Worm (Caenorhabditis elegans) whole organism, L1 larva: ENCODE measurements around the gene ugt-60.

ENCODE experiments used
- hpl-2 ChIP-seq: fragments of 150-350 bp; optimal IDR thresholded peaks from 2 replicates; lab custom pipeline; 2014; ENCODE audit warnings: missing biosample characterization, missing genetic modification reagents, missing genetic modification characterization
- nhr-11 ChIP-seq: fragments of 150-350 bp; optimal IDR thresholded peaks from 2 replicates; lab custom pipeline; 2014; ENCODE audit warnings: missing biosample characterization, missing genetic modification characterization

- TF ChIP-seq hpl-2 (GFP tag; lab: Kevin White, UChicago) (no peak), nhr-11 (no peak)
Measured at ce11 chrIII:9694474-9694873, 15.6 kb upstream of the ugt-60 start, which contains the start of gene set-3.
